Worm (Caenorhabditis elegans): Measurements from ENCODE around the gene K06H7.8.

K06H7.8 gene

DNA sequence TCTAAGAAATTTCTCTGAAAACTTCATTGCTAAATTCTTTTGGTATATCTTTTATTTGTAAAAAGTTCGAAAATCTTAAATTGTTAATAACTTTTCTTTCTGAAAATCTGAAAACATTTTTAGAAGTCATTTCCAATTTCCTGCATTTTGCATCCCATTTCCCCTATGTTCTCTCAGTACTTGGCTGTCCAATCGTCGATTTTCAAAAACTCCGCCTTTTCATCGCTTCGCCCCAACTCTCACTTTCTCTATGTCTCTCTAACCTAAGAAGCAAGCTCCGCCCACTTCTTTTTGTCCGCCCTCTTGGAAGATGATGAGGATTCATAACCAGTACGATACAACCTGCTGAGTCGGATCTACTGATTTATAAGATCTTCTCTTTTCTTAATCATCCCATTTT is 32.9 kb downstream of the K06H7.8 start:
- TF ChIP-seq unc-62 (GFP tag; optimal IDR thresholded peaks at IDR 0.05) = no peak

DNA sequence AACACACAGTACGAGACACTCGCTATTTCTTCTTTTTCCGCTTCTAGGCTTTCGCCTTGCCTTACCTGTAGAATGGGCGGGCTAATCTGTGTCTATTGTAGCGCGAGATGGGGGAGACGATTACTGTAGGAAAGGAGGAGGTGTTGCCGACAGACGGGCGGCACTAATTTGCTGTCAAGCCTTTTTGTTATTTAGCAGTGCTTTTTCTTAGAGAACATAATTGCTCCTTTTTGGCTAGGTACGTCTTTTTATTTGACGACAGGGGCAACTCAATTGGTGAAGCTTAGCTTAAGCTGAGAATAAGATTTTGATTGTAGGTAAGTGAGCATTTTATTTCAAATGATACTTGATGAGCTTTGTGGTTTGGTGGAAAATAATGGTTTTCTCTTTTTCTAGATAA is 34.4 kb downstream of the K06H7.8 start:
- no peak for TF ChIP-seq unc-62 (GFP tag; optimal IDR thresholded peaks at IDR 0.05)

DNA sequence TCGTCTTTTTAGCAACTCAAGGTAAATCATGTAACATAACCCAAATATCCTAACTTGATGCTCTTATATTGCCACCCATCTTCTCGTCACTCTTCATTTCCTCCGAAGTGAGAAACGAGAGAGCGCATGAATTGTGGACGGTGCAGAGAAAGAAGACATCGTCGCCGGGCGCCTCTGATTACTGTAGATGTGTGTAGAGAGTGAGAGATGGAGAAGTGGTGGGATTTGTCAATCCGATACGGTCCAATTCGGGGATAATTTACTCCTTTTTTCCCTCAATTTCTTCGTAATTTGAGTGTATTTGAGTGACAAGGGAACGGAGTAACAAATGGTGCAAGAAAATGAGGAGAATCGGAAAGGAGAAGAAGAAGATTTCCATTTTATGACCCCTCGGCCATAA is 36.9 kb downstream of the K06H7.8 start:
- no peak for TF ChIP-seq unc-62 (GFP tag; optimal IDR thresholded peaks at IDR 0.05)

ce11 chrIII:8051838-8052237 is 46.2 kb downstream of the K06H7.8 start:
- TF ChIP-seq unc-62 (GFP tag; optimal IDR thresholded peaks at IDR 0.05) = no peak

DNA sequence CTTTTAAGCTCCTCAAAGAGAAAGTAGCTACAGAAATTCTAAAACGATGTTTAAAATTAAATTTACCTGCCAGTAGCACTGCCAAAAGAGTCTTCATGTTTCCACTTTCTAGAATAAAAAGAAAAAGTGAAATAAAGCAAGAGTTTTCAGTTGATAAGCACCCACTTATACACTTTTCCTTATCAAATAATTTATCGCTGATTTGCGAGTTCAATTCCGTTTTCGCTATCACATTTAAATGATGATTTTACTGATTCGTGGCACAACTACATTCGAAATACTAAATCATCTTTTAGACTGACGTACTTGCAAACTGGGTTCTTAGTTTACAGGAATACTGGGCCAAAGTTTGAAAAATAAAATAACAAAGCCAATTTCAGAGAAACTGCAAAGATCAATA is 47.1 kb downstream of the K06H7.8 start, which contains the start of gene K12H4.7:
TSS of gene K12H4.7 (minus strand) at position 138 of the 400 bp plus-strand sequence.
- no peak for TF ChIP-seq unc-62 (GFP tag; optimal IDR thresholded peaks at IDR 0.05)

- no peak for TF ChIP-seq unc-62 (GFP tag; optimal IDR thresholded peaks at IDR 0.05)
These were observed 50.6 kb downstream of the K06H7.8 start, which contains the start of gene K12H4.2 for ce11 chrIII:8047412-8047811. TSS of gene K12H4.2 (plus strand) at chrIII:8047712.

Data from whole organism, dauer.